Comparison of ENCODE assay signal across 1 fruit fly cellular context in the genomic region with DNA sequence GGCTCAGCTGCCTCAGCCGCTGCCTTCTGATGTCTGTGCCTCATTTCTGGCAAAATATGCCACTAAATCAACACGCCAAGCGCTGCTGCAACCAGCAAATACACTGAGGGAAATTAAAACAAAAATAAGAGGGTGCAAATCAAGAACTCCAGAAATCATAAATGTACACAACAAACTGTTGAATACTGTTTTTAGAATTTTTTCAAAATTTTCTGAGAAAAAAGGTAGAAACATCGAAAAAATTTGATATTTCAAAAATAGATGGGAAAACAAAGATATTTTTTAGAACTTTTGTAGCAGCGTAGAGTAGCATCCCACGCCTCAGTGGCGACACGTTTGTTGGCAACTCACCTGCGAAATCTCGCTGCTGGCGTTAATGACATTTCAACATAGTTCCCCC.
A peak's percentile ranks its signal among the peaks of the same experiment; 100 is the strongest.
TF ChIP-seq lines count a peak whose summit lies in the region.

No protein-coding gene starts in this region.

TF ChIP-seq in whole organism, embryonic, 481 proteins besides CTCF, POLR2A, EP300 and RAD21 (continued from another document and continues in another):
- TF ChIP-seq hkb (optimal IDR thresholded peaks at IDR 0.05; lab: Kevin White, UChicago) (no peak), hkb (GFP tag; IDR thresholded peaks at IDR 0.05; lab: Robert Waterston, UW) (peak; percentile 64; the same call in 1 of the 2 replicates), Sry-β (GFP tag; optimal IDR thresholded peaks at IDR 0.05; lab: Kevin White, UChicago) (no peak), sna (GFP tag; IDR thresholded peaks at IDR 0.05; lab: Robert Waterston, UW; ENCODE audit: partially characterized antibody) (no peak), Dek (tag; optimal IDR thresholded peaks at IDR 0.05; lab: Kevin White, UChicago) (no peak), gsb-n (tag; optimal IDR thresholded peaks at IDR 0.05; lab: Kevin White, UChicago) (no peak), CG8290 (GFP tag; optimal IDR thresholded peaks at IDR 0.05; lab: Kevin White, UChicago) (no peak), CG8290 (tag; optimal IDR thresholded peaks at IDR 0.05; lab: Kevin White, UChicago) (no peak), zf30C (GFP tag; optimal IDR thresholded peaks at IDR 0.05; lab: Kevin White, UChicago) (no peak), CG9932 (GFP tag; IDR thresholded peaks at IDR 0.05; lab: Robert Waterston, UW) (no peak), CG32772 (GFP tag; IDR thresholded peaks at IDR 0.05; lab: Robert Waterston, UW) (no peak), CG14965 (GFP tag; optimal IDR thresholded peaks at IDR 0.05; lab: Kevin White, UChicago; ENCODE audit: borderline replicate concordance) (no peak), CG16779 (GFP tag; IDR thresholded peaks at IDR 0.05; lab: Robert Waterston, UW) (no peak), D19B (GFP tag; optimal IDR thresholded peaks at IDR 0.05; lab: Kevin White, UChicago) (no peak), org-1 (GFP tag; optimal IDR thresholded peaks at IDR 0.05; lab: Kevin White, UChicago) (no peak), Sry-δ (GFP tag; optimal IDR thresholded peaks at IDR 0.05; lab: Kevin White, UChicago) (no peak), HLH3B (GFP tag; IDR thresholded peaks at IDR 0.05; lab: Robert Waterston, UW) (no peak), pnt (GFP tag; optimal IDR thresholded peaks at IDR 0.05; lab: Kevin White, UChicago) (no peak), bbx (GFP tag; IDR thresholded peaks at IDR 0.05; lab: Robert Waterston, UW; ENCODE audit: partially characterized antibody) (no peak), Vsx1 (GFP tag; optimal IDR thresholded peaks at IDR 0.05; lab: Kevin White, UChicago) (no peak), al (GFP tag; IDR thresholded peaks at IDR 0.05; lab: Robert Waterston, UW) (no peak), CG6175 (GFP tag; IDR thresholded peaks at IDR 0.05; lab: Robert Waterston, UW) (no peak), pb (GFP tag; optimal IDR thresholded peaks at IDR 0.05; lab: Kevin White, UChicago) (no peak), dmrt11E (tag; optimal IDR thresholded peaks at IDR 0.05; lab: Kevin White, UChicago) (no peak), CG31224 (GFP tag; IDR thresholded peaks at IDR 0.05; lab: Robert Waterston, UW) (no peak), vvl (GFP tag; IDR thresholded peaks at IDR 0.05; lab: Robert Waterston, UW) (peak; percentile 45; the same call in 1 of the 2 replicates), ham (GFP tag; IDR thresholded peaks at IDR 0.05; lab: Robert Waterston, UW) (no peak), CG17829 (tag; optimal IDR thresholded peaks at IDR 0.05; lab: Kevin White, UChicago) (no peak), CG6683 (GFP tag; optimal IDR thresholded peaks at IDR 0.05; lab: Kevin White, UChicago) (no peak), sd (tag; optimal IDR thresholded peaks at IDR 0.05; lab: Kevin White, UChicago) (peak; percentile 8), CG8765 (GFP tag; IDR thresholded peaks at IDR 0.05; lab: Robert Waterston, UW) (no peak), so (GFP tag; IDR thresholded peaks at IDR 0.05; lab: Robert Waterston, UW) (no peak), CG7556 (GFP tag; optimal IDR thresholded peaks at IDR 0.05; lab: Kevin White, UChicago) (no peak), CrebB (tag; optimal IDR thresholded peaks at IDR 0.05; lab: Kevin White, UChicago) (no peak), croc (GFP tag; conservative IDR thresholded peaks at IDR 0.05; lab: Robert Waterston, UW) (no peak; the same call in 2 of the 3 replicates), nom (GFP tag; optimal IDR thresholded peaks at IDR 0.05; lab: Kevin White, UChicago) (no peak), tna (GFP tag; IDR thresholded peaks at IDR 0.05; lab: Robert Waterston, UW; ENCODE audit: partially characterized antibody) (no peak), tll (GFP tag; optimal IDR thresholded peaks at IDR 0.05; lab: Kevin White, UChicago) (no peak), Spps (tag; optimal IDR thresholded peaks at IDR 0.05; lab: Kevin White, UChicago) (no peak), CG4617 (GFP tag; optimal IDR thresholded peaks at IDR 0.05; lab: Kevin White, UChicago; ENCODE audit: borderline replicate concordance) (no peak), repo (GFP tag; optimal IDR thresholded peaks at IDR 0.05; lab: Kevin White, UChicago) (no peak), phol (tag; optimal IDR thresholded peaks at IDR 0.05; lab: Kevin White, UChicago) (peak; percentile 11), CoRest (tag; optimal IDR thresholded peaks at IDR 0.05; lab: Kevin White, UChicago) (peak; percentile 21), ssp (GFP tag; IDR thresholded peaks at IDR 0.05; lab: Robert Waterston, UW) (0 out of 2 replicates have a peak, but pooled peaks have one; percentile 11), lab (GFP tag; optimal IDR thresholded peaks at IDR 0.05; lab: Kevin White, UChicago) (no peak), trem (tag; optimal IDR thresholded peaks at IDR 0.05; lab: Kevin White, UChicago) (no peak), CG16813 (GFP tag; IDR thresholded peaks at IDR 0.05; lab: Robert Waterston, UW; ENCODE audit: partially characterized antibody) (no peak), ase (GFP tag; IDR thresholded peaks at IDR 0.05; lab: Robert Waterston, UW) (0 out of 3 replicates have a peak, but pooled peaks have one; percentile 15), ATbp (GFP tag; optimal IDR thresholded peaks at IDR 0.05; lab: Kevin White, UChicago) (no peak), gcm2 (GFP tag; optimal IDR thresholded peaks at IDR 0.05; lab: Kevin White, UChicago) (no peak), CG1603 (tag; optimal IDR thresholded peaks at IDR 0.05; lab: Kevin White, UChicago) (no peak), toy (GFP tag; IDR thresholded peaks at IDR 0.05; lab: Robert Waterston, UW) (no peak), Atf3 (GFP tag; optimal IDR thresholded peaks at IDR 0.05; lab: Kevin White, UChicago) (no peak), CG30020 (tag; optimal IDR thresholded peaks at IDR 0.05; lab: Kevin White, UChicago) (no peak), CG12942 (GFP tag; optimal IDR thresholded peaks at IDR 0.05; lab: Kevin White, UChicago) (no peak), Myb (GFP tag; optimal IDR thresholded peaks at IDR 0.05; lab: Kevin White, UChicago) (no peak), CG14667 (GFP tag; IDR thresholded peaks at IDR 0.05; lab: Robert Waterston, UW) (no peak), unc-4 (GFP tag; IDR thresholded peaks at IDR 0.05; lab: Robert Waterston, UW; ENCODE audit: partially characterized antibody) (no peak), CG15601 (tag; optimal IDR thresholded peaks at IDR 0.05; lab: Kevin White, UChicago) (no peak), Drgx (GFP tag; IDR thresholded peaks at IDR 0.05; lab: Robert Waterston, UW) (peak; percentile 76), sens (GFP tag; lab: Kevin White, UChicago) (peak; percentile 84), CG10959 (GFP tag; IDR thresholded peaks at IDR 0.05; lab: Robert Waterston, UW) (no peak), tup (GFP tag; optimal IDR thresholded peaks at IDR 0.05; lab: Kevin White, UChicago) (no peak), chm (GFP tag; IDR thresholded peaks at IDR 0.05; lab: Robert Waterston, UW) (no peak), Dip3 (GFP tag; optimal IDR thresholded peaks at IDR 0.05; lab: Kevin White, UChicago) (no peak), peb (GFP tag; IDR thresholded peaks at IDR 0.05; lab: Robert Waterston, UW) (no peak), NK7.1 (GFP tag; optimal IDR thresholded peaks at IDR 0.05; lab: Kevin White, UChicago) (no peak), row (GFP tag; IDR thresholded peaks at IDR 0.05; lab: Robert Waterston, UW) (peak; percentile 50), pho (GFP tag; optimal IDR thresholded peaks at IDR 0.05; lab: Kevin White, UChicago) (no peak), Ptx1 (GFP tag; IDR thresholded peaks at IDR 0.05; lab: Robert Waterston, UW) (peak; percentile 45; the same call in 1 of the 2 replicates), mld (GFP tag; IDR thresholded peaks at IDR 0.05; lab: Robert Waterston, UW; ENCODE audit: partially characterized antibody) (no peak), eve (GFP tag; optimal IDR thresholded peaks at IDR 0.05; lab: Kevin White, UChicago) (no peak), CG18764 (GFP tag; optimal IDR thresholded peaks at IDR 0.05; lab: Kevin White, UChicago) (no peak), CG17328 (GFP tag; IDR thresholded peaks at IDR 0.05; lab: Robert Waterston, UW) (no peak), CG8281 (tag; optimal IDR thresholded peaks at IDR 0.05; lab: Kevin White, UChicago) (no peak), CG33557 (GFP tag; optimal IDR thresholded peaks at IDR 0.05; lab: Kevin White, UChicago) (no peak), psq (GFP tag; optimal IDR thresholded peaks at IDR 0.05; lab: Kevin White, UChicago) (no peak), crc (GFP tag; optimal IDR thresholded peaks at IDR 0.05; lab: Kevin White, UChicago) (no peak), Fer1 (GFP tag; optimal IDR thresholded peaks at IDR 0.05; lab: Kevin White, UChicago) (peak; percentile 8), zfh2 (GFP tag; optimal IDR thresholded peaks at IDR 0.05; lab: Kevin White, UChicago) (no peak), CG7357 (GFP tag; IDR thresholded peaks at IDR 0.05; lab: Robert Waterston, UW) (no peak), gsb (GFP tag; IDR thresholded peaks at IDR 0.05; lab: Robert Waterston, UW) (no peak), fu2 (GFP tag; optimal IDR thresholded peaks at IDR 0.05; lab: Kevin White, UChicago) (no peak), CG16815 (GFP tag; optimal IDR thresholded peaks at IDR 0.05; lab: Kevin White, UChicago) (no peak), aop (GFP tag; IDR thresholded peaks at IDR 0.05; lab: Robert Waterston, UW) (no peak), ara (GFP tag; IDR thresholded peaks at IDR 0.05; lab: Robert Waterston, UW) (no peak), CG15479 (GFP tag; optimal IDR thresholded peaks at IDR 0.05; lab: Kevin White, UChicago) (no peak), CG2120 (GFP tag; optimal IDR thresholded peaks at IDR 0.05; lab: Kevin White, UChicago) (no peak), CG3726 (GFP tag; IDR thresholded peaks at IDR 0.05; lab: Robert Waterston, UW) (no peak), CG7963 (GFP tag; IDR thresholded peaks at IDR 0.05; lab: Robert Waterston, UW; ENCODE audit: partially characterized antibody) (no peak), cas (GFP tag; IDR thresholded peaks at IDR 0.05; lab: Robert Waterston, UW) (no peak), MTF-1 (GFP tag; optimal IDR thresholded peaks at IDR 0.05; lab: Kevin White, UChicago; ENCODE audit: borderline replicate concordance) (no peak), z (GFP tag; IDR thresholded peaks at IDR 0.05; lab: Robert Waterston, UW) (no peak), fd3F (GFP tag; optimal IDR thresholded peaks at IDR 0.05; lab: Kevin White, UChicago) (no peak), H2.0 (GFP tag; IDR thresholded peaks at IDR 0.05; lab: Robert Waterston, UW) (no peak), dm (GFP tag; optimal IDR thresholded peaks at IDR 0.05; lab: Kevin White, UChicago) (no peak), CG7271 (tag; optimal IDR thresholded peaks at IDR 0.05; lab: Kevin White, UChicago) (no peak), lilli (GFP tag; optimal IDR thresholded peaks at IDR 0.05; lab: Kevin White, UChicago) (no peak), CG33213 (GFP tag; optimal IDR thresholded peaks at IDR 0.05; lab: Kevin White, UChicago) (no peak), NC2β (GFP tag; optimal IDR thresholded peaks at IDR 0.05; lab: Kevin White, UChicago) (no peak), Opbp (GFP tag; IDR thresholded peaks at IDR 0.05; lab: Robert Waterston, UW; ENCODE audit: partially characterized antibody) (no peak), Optix (GFP tag; IDR thresholded peaks at IDR 0.05; lab: Robert Waterston, UW) (no peak), lov (optimal IDR thresholded peaks at IDR 0.05; lab: Kevin White, UChicago) (no peak), lov (GFP tag; IDR thresholded peaks at IDR 0.05; lab: Robert Waterston, UW) (no peak), gem (tag; optimal IDR thresholded peaks at IDR 0.05; lab: Kevin White, UChicago) (peak; percentile 59), Hr3 (GFP tag; optimal IDR thresholded peaks at IDR 0.05; lab: Kevin White, UChicago) (no peak), CG17912 (GFP tag; optimal IDR thresholded peaks at IDR 0.05; lab: Kevin White, UChicago) (no peak), Ets65A (GFP tag; lab: Kevin White, UChicago) (no peak), GATAe (GFP tag; conservative IDR thresholded peaks at IDR 0.05; lab: Robert Waterston, UW) (no peak), C15 (GFP tag; IDR thresholded peaks at IDR 0.05; lab: Robert Waterston, UW) (no peak), prd (optimal IDR thresholded peaks at IDR 0.05; lab: Kevin White, UChicago) (no peak), prd (GFP tag; IDR thresholded peaks at IDR 0.05; lab: Robert Waterston, UW) (0 out of 3 replicates have a peak, but pooled peaks have one; percentile 24), CG34224 (GFP tag; IDR thresholded peaks at IDR 0.05; lab: Robert Waterston, UW; ENCODE audit: partially characterized antibody) (no peak), CG11695 (GFP tag; IDR thresholded peaks at IDR 0.05; lab: Robert Waterston, UW) (no peak), seq (GFP tag; IDR thresholded peaks at IDR 0.05; lab: Robert Waterston, UW) (0 out of 2 replicates have a peak, but pooled peaks have one; percentile 44), CG13775 (GFP tag; optimal IDR thresholded peaks at IDR 0.05; lab: Kevin White, UChicago) (no peak), CG1792 (GFP tag; optimal IDR thresholded peaks at IDR 0.05; lab: Kevin White, UChicago) (no peak), HLH4C (GFP tag; IDR thresholded peaks at IDR 0.05; lab: Robert Waterston, UW; ENCODE audit: partially characterized antibody) (no peak), CG2199 (GFP tag; IDR thresholded peaks at IDR 0.05; lab: Robert Waterston, UW) (no peak), Bdp1 (GFP tag; optimal IDR thresholded peaks at IDR 0.05; lab: Kevin White, UChicago) (no peak), Hr51 (GFP tag; optimal IDR thresholded peaks at IDR 0.05; lab: Kevin White, UChicago) (peak in 1 of 2 experiments; percentile 64), CG11504 (tag; optimal IDR thresholded peaks at IDR 0.05; lab: Kevin White, UChicago) (peak; percentile 57), BtbVII (GFP tag; optimal IDR thresholded peaks at IDR 0.05; lab: Kevin White, UChicago) (no peak), CG8944 (GFP tag; optimal IDR thresholded peaks at IDR 0.05; lab: Kevin White, UChicago) (no peak), maf-S (GFP tag; optimal IDR thresholded peaks at IDR 0.05; lab: Kevin White, UChicago) (no peak), CG14050 (GFP tag; IDR thresholded peaks at IDR 0.05; lab: Robert Waterston, UW) (no peak), pzg (GFP tag; optimal IDR thresholded peaks at IDR 0.05; lab: Kevin White, UChicago) (no peak), Pdp1 (GFP tag; optimal IDR thresholded peaks at IDR 0.05; lab: Kevin White, UChicago) (peak in 1 of 2 experiments; percentile 10), NFAT (GFP tag; IDR thresholded peaks at IDR 0.05; lab: Robert Waterston, UW) (no peak), CG2889 (GFP tag; IDR thresholded peaks at IDR 0.05; lab: Robert Waterston, UW) (no peak), en (GFP tag; optimal IDR thresholded peaks at IDR 0.05; lab: Kevin White, UChicago) (no peak), tgo (GFP tag; IDR thresholded peaks at IDR 0.05; lab: Robert Waterston, UW) (no peak; the same call in 2 of the 3 replicates)
